Fruit fly (Drosophila melanogaster): ENCODE data around the gene CG13926.
A peak's percentile ranks its signal among the peaks of the same experiment; 100 is the strongest.

DNA sequence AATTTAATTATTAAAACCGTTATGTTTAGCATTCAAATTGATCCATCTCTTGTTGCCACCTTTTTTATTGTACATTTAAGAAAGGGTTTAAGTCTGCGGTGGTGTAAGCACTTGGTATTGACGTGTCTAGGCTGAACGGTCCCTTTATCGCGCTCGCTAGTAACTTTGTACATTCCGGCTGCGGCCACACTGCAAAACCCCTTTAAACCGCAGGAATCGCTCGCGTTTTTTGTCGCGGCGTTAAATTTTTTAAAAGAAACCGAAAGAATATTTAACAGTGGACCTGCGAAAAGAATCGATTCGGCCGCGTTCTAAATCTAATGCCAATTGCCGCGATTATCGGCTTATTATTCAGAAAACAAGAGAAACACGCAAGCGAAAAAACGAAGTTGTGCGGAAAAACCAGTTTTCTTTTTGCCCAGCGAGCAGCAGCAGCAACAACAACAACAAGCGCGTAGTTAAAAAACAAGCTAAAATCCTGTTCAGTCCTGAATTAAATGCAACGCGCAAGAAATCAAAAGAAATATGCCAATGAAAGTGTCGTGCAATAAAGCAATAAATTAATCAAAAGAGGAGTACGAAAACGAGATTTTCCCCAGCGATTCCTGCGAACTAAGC is 41.4 kb downstream of the CG13926 start, which contains the start of gene CG13917:
- TF ChIP-seq CTCF (optimal IDR thresholded peaks at IDR 0.05) (peak in 1 of 2 experiments; percentile 54), CG8478 (optimal IDR thresholded peaks at IDR 0.05) (no peak)

Data from S2 (cell line).